Fruit fly (Drosophila melanogaster) whole organism, adult: ENCODE measurements around the gene CG34292.

Experiments used
- Mnt ChIP-seq: fragments of 200-800 bp; sonication (Bioruptor generic); optimal IDR thresholded peaks from 2 replicates; lab custom pipeline; 2016; ENCODE audit warnings: missing biosample characterization, mild to moderate bottlenecking, missing genetic modification characterization
- tj ChIP-seq: fragments of 200-800 bp; sonication (Bioruptor generic); optimal IDR thresholded peaks from 3 replicates; lab custom pipeline; 2017; ENCODE audit warnings: missing biosample characterization, mild to moderate bottlenecking, missing genetic modification characterization, moderate library complexity

DNA sequence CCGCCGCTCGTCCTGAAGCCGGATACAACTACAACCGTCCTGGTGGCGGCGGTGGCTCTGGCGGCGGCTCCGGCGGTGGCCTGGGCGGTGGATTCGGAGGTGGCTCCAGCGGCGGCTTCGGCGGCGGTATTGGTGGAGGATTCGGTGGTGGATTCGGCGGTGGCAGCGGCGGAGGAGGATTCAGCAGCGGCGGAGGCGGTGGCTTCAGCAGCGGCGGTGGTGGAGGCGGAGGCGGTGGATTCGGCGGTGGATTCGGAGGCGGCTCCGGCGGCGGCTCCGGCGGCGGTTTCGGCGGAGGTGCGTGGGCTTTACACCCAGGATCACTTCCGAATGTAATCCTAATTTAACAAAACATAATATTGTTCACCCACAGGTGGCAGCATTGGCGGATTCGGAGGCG is 12.5 kb upstream of the CG34292 start:
- TF ChIP-seq tj (GFP tag; lab: Kevin White, UChicago) (no peak), Mnt (GFP tag; lab: Kevin White, UChicago) (no peak)
